Worm (Caenorhabditis elegans) whole organism, L4/young adult: ENCODE results near the gene F36G9.3.

Experiments used
- W03F9.2 ChIP-seq: fragments of 150-350 bp; optimal IDR thresholded peaks from 2 replicates; lab custom pipeline; 2014; ENCODE audit warnings: missing biosample characterization, missing genetic modification characterization
- dao-5 ChIP-seq: sonication (generic microtip); optimal IDR thresholded peaks from 2 replicates; lab custom pipeline; 2016; ENCODE audit warnings: missing genotype, missing genetic modification characterization, moderate library complexity, missing compliant biosample characterization
- him-1 ChIP-seq: sonication (generic microtip); optimal IDR thresholded peaks from 2 replicates; lab custom pipeline; 2016; ENCODE audit warnings: missing genotype, missing genetic modification reagents, missing genetic modification characterization, missing compliant biosample characterization

DNA sequence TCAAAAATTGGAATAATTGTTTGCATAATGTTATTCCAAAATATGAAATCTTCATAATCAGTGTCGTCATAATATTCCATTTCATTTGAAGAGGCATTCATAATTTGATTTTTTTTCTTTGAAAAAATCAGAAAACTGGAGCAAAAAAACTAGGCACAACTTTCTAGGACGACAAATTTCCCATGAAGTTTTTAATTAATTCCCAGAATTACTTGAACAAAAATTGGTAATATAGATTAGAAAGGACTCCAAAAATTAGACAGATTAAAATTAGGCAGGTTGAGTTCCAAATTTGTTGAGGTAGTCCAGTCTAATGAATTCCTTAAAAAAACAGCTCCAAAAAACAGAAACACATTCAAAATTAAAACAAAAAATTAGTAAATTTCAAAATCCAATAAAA is 2.3 kb upstream of the F36G9.3 start, which contains the start of gene srw-57:
- TF ChIP-seq him-1 (tag; lab: Kevin White, UChicago) (no peak), W03F9.2 (tag; lab: Kevin White, UChicago) (no peak), dao-5 (tag; lab: Kevin White, UChicago) (no peak)
